Fruit fly (Drosophila melanogaster) whole organism, adult: Measurements from ENCODE around the gene pum.

Source experiments
- CG11617 ChIP-seq: fragments of 200-800 bp; sonication (Bioruptor generic); optimal IDR thresholded peaks from 2 replicates; lab custom pipeline; 2017; ENCODE audit warnings: mild to moderate bottlenecking, missing biosample characterization, missing genetic modification reagents, missing genetic modification characterization
- CG12768 ChIP-seq: fragments of 200-800 bp; sonication (Bioruptor generic); optimal IDR thresholded peaks from 2 replicates; lab custom pipeline; 2017; ENCODE audit warnings: missing biosample characterization, missing genetic modification characterization, mild to moderate bottlenecking, moderate library complexity, missing genetic modification reagents
- CG14711 ChIP-seq: fragments of 200-800 bp; sonication (Bioruptor generic); optimal IDR thresholded peaks from 2 replicates; lab custom pipeline; 2018; ENCODE audit warnings: missing biosample characterization, mild to moderate bottlenecking, missing genetic modification characterization, moderate library complexity
- CG1620 ChIP-seq: fragments of 200-800 bp; sonication (Bioruptor generic); optimal IDR thresholded peaks from 2 replicates; lab custom pipeline; 2016; ENCODE audit warnings: missing biosample characterization, missing genetic modification characterization
- CG7045 ChIP-seq: fragments of 200-800 bp; sonication (Bioruptor generic); optimal IDR thresholded peaks from 2 replicates; lab custom pipeline; 2017; ENCODE audit warnings: missing biosample characterization, mild to moderate bottlenecking, missing genetic modification characterization
- CG7101 ChIP-seq: fragments of 200-800 bp; sonication (Bioruptor generic); optimal IDR thresholded peaks from 2 replicates; lab custom pipeline; 2018; ENCODE audit warnings: missing biosample characterization, mild to moderate bottlenecking, missing genetic modification characterization, moderate library complexity
- Clk ChIP-seq: fragments of 200-800 bp; sonication (Bioruptor generic); optimal IDR thresholded peaks from 2 replicates; lab custom pipeline; 2017; ENCODE audit warnings: missing biosample characterization, missing genetic modification characterization
- Hr96 ChIP-seq: fragments of 200-800 bp; sonication (Bioruptor generic); optimal IDR thresholded peaks from 2 replicates; lab custom pipeline; 2016; ENCODE audit warnings: missing biosample characterization, missing genetic modification characterization
- cic ChIP-seq: fragments of 200-800 bp; sonication (Bioruptor generic); optimal IDR thresholded peaks from 2 replicates; lab custom pipeline; 2017; ENCODE audit warnings: missing biosample characterization, mild to moderate bottlenecking, missing genetic modification characterization, moderate library complexity
- cnc ChIP-seq, 2 experiments: fragments of >200 bp; optimal IDR thresholded peaks; 2 replicates each; lab custom pipeline; 2017
- kay ChIP-seq: fragments of 200-800 bp; sonication (Bioruptor generic); peaks from one replicate; lab custom pipeline; 2016; ENCODE audit warnings: missing biosample characterization, missing genetic modification characterization, borderline replicate concordance
- ovo ChIP-seq: fragments of 200-800 bp; sonication (Bioruptor generic); optimal IDR thresholded peaks from 2 replicates; lab custom pipeline; 2016; ENCODE audit warnings: missing biosample characterization, missing genetic modification characterization
- tj ChIP-seq: fragments of 200-800 bp; sonication (Bioruptor generic); optimal IDR thresholded peaks from 3 replicates; lab custom pipeline; 2017; ENCODE audit warnings: missing biosample characterization, mild to moderate bottlenecking, missing genetic modification characterization, moderate library complexity
- toe ChIP-seq: fragments of 200-800 bp; sonication (Bioruptor generic); optimal IDR thresholded peaks from 2 replicates; lab custom pipeline; 2016; ENCODE audit warnings: missing biosample characterization, missing genetic modification characterization

DNA sequence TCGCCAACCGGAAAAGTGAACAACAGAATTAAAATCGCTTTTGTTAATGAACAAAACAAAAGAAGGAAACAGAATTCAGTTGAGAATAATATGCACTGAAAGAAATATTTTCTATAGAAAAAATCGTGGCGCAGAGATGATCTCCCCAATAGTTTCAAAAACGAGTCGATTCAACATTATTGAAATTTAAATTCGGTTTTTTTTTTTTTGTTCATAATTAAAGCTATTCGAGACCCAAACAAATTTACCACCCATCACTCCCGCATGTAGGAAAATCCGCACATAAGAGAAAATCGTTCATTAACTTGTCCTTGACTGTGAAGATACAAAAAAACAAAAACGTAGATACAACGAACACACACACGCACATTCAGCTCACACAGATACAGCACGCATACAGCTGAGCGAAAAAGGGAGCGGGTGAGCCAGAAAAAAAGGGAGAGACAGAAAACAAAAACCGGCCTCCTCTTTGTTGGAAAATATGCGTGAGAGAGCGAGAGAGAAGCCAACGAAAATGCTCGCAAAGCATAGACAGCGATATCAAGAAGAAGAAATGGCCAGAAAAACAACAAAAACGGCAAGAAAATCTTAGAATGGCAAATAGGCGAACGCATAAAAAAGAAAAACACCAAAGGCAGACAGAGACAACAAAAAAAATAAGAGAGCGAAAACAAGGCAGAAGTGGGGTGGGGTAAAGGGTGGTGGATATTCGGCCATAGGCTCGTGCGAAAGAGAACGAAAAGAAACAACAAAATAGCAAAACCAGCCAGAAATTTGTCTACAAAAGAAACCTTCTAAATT, 17.2 kb downstream of the pum start:
- no peak for TF ChIP-seq Clk
- no peak for TF ChIP-seq kay (GFP tag; lab: Kevin White, UChicago)
- no peak for TF ChIP-seq CG7045 (GFP tag; lab: Kevin White, UChicago)
- no peak for TF ChIP-seq Hr96 (GFP tag; lab: Kevin White, UChicago)
- no peak for TF ChIP-seq ovo (GFP tag; lab: Kevin White, UChicago)
- no peak for TF ChIP-seq CG14711 (tag; lab: Kevin White, UChicago)
- no peak for TF ChIP-seq CG12768 (GFP tag; lab: Kevin White, UChicago)
- no peak for TF ChIP-seq CG7101 (tag; lab: Kevin White, UChicago)
- no peak for TF ChIP-seq cic (GFP tag; lab: Kevin White, UChicago)
- TF ChIP-seq CG1620: no peak
- TF ChIP-seq cnc (optimal IDR thresholded peaks at IDR 0.05; lab: Kevin White, UChicago): no peak
- no peak for TF ChIP-seq toe (GFP tag; lab: Kevin White, UChicago)
- no peak for TF ChIP-seq CG11617 (GFP tag; lab: Kevin White, UChicago)
- no peak for TF ChIP-seq tj (GFP tag; lab: Kevin White, UChicago)
